Worm (Caenorhabditis elegans) whole organism, L2 larva: ENCODE measurements around the gene zipt-2.2.

Experiments used
- Y55F3AM.14 ChIP-seq: fragments of 200-800 bp; sonication (Bioruptor generic); optimal IDR thresholded peaks from 2 replicates; lab custom pipeline; 2018; ENCODE audit warnings: mild to moderate bottlenecking, missing genetic modification characterization, missing compliant biosample characterization
- aly-2 ChIP-seq: fragments of 150-350 bp; optimal IDR thresholded peaks from 2 replicates; lab custom pipeline; 2014; ENCODE audit warnings: missing biosample characterization, missing genetic modification characterization
- lin-13 ChIP-seq: fragments of 150-350 bp; optimal IDR thresholded peaks from 2 replicates; lab custom pipeline; 2014; ENCODE audit warnings: missing biosample characterization, missing genetic modification reagents, missing genetic modification characterization
- lin-39 ChIP-seq: fragments of 150-350 bp; optimal IDR thresholded peaks from 2 replicates; lab custom pipeline; 2014; ENCODE audit warnings: missing biosample characterization, missing genetic modification reagents, missing genetic modification characterization
- lsy-2 ChIP-seq, 2 experiments: fragments of 150-350 bp in 1 of 2; sonication (generic microtip) in 1 of 2; optimal IDR thresholded peaks; 2 replicates each; lab custom pipeline; 2014 to 2017; ENCODE audit warnings: missing biosample characterization in 2 of 2, missing genetic modification characterization in 2 of 2
- mdl-1 ChIP-seq, 2 experiments: fragments of 150-350 bp in 1 of 2; sonication (generic microtip) in 1 of 2; optimal IDR thresholded peaks; 2 replicates each; lab custom pipeline; 2017; ENCODE audit warnings: missing biosample characterization in 2 of 2, missing genetic modification characterization in 2 of 2
- nhr-10 ChIP-seq: sonication (generic microtip); optimal IDR thresholded peaks from 2 replicates; lab custom pipeline; 2017; ENCODE audit warnings: missing biosample characterization, missing genetic modification characterization
- nhr-11 ChIP-seq: fragments of 150-350 bp; optimal IDR thresholded peaks from 2 replicates; lab custom pipeline; 2014; ENCODE audit warnings: missing biosample characterization, missing genetic modification characterization
- nhr-237 ChIP-seq: fragments of 150-350 bp; optimal IDR thresholded peaks from 2 replicates; lab custom pipeline; 2014; ENCODE audit warnings: missing biosample characterization, missing genetic modification characterization
- nhr-6 ChIP-seq: fragments of 150-350 bp; optimal IDR thresholded peaks from 2 replicates; lab custom pipeline; 2014; ENCODE audit warnings: missing biosample characterization, missing genetic modification characterization

DNA sequence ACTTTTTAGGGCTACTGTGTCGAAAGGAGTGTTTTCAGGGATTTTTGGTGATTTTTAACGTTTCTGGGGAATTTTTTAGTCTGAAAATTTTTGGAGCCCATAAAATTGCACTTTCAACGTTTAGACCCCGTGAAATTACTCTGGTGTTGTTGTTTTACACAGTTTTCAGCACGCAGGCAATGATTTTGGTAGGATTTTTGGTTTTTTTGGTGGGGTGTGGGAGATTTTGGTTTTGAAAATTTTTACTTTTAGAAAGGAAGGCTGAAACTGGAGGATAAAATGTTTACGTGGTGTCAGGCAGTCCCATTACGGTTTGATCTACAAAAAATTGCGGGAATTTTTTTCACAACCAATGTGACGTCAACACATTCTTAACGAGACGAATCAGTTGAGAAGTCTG lies 16.9 kb downstream of the zipt-2.2 start:
- no peak for TF ChIP-seq lin-13 (GFP tag; lab: Kevin White, UChicago)
- TF ChIP-seq nhr-11 (tag; lab: Kevin White, UChicago), result no peak
- no peak for TF ChIP-seq Y55F3AM.14 (GFP tag; lab: Kevin White, UChicago)
- no peak for TF ChIP-seq lsy-2 (tag; optimal IDR thresholded peaks at IDR 0.05; lab: Kevin White, UChicago)
- no peak for TF ChIP-seq mdl-1 (tag; optimal IDR thresholded peaks at IDR 0.05; lab: Kevin White, UChicago)
- TF ChIP-seq nhr-6 (tag; lab: Kevin White, UChicago), result no peak
- no peak for TF ChIP-seq lin-39 (tag; lab: Kevin White, UChicago)
- TF ChIP-seq nhr-10 (tag; lab: Kevin White, UChicago), result no peak
- TF ChIP-seq aly-2, result no peak
- TF ChIP-seq nhr-237 (tag; lab: Kevin White, UChicago), result no peak
